Worm (Caenorhabditis elegans) whole organism, young adult: Measurements from ENCODE around the gene R02F11.12.

Experiments used
- B0035.1 ChIP-seq: sonication (generic microtip); optimal IDR thresholded peaks from 2 replicates; lab custom pipeline; 2016; ENCODE audit warnings: missing genetic modification characterization, mild to moderate bottlenecking, missing compliant biosample characterization, missing genotype, missing genetic modification reagents
- B0261.1 ChIP-seq: sonication (generic microtip); optimal IDR thresholded peaks from 2 replicates; lab custom pipeline; 2016; ENCODE audit warnings: mild to moderate bottlenecking, missing genetic modification characterization, moderate library complexity, missing compliant biosample characterization
- C06A6.2 ChIP-seq: fragments of 200-800 bp; sonication (Bioruptor generic); conservative IDR thresholded peaks from 2 replicates; pipeline ENCODE4 v1.3.6; 2022; ENCODE audit warnings: missing genetic modification characterization, missing compliant biosample characterization
- C17E4.6 ChIP-seq: fragments of 200-800 bp; sonication (Bioruptor generic); IDR thresholded peaks from 2 replicates; pipeline ENCODE4 v1.3.6; 2022; ENCODE audit warnings: missing genetic modification reagents, missing genetic modification characterization, missing compliant biosample characterization
- F52B5.7 ChIP-seq: sonication (generic microtip); optimal IDR thresholded peaks from 2 replicates; lab custom pipeline; 2016; ENCODE audit warnings: mild to moderate bottlenecking, missing genetic modification characterization, missing compliant biosample characterization
- F57A8.1 ChIP-seq: fragments of 200-800 bp; sonication (Bioruptor generic); optimal IDR thresholded peaks from 2 replicates; lab custom pipeline; 2018; ENCODE audit warnings: mild to moderate bottlenecking, missing genetic modification characterization, moderate library complexity, missing compliant biosample characterization
- F57C9.4 ChIP-seq: sonication (generic microtip); optimal IDR thresholded peaks from 2 replicates; lab custom pipeline; 2017; ENCODE audit warnings: mild to moderate bottlenecking, missing genetic modification characterization, missing compliant biosample characterization
- K11D2.4 ChIP-seq: fragments of 200-800 bp; sonication (Bioruptor generic); IDR thresholded peaks from 2 replicates; pipeline ENCODE4 v1.3.6; 2022; ENCODE audit warnings: missing genetic modification reagents, missing genetic modification characterization, missing compliant biosample characterization
- K12H6.12 ChIP-seq: fragments of 200-800 bp; sonication (Bioruptor generic); optimal IDR thresholded peaks from 2 replicates; lab custom pipeline; 2018; ENCODE audit warnings: mild to moderate bottlenecking, missing genetic modification characterization, missing compliant biosample characterization
- Y53F4B.3 ChIP-seq: fragments of 200-800 bp; sonication (Bioruptor generic); IDR thresholded peaks from 2 replicates; pipeline ENCODE4 v1.3.6; 2022; ENCODE audit warnings: missing genetic modification reagents, missing genetic modification characterization, missing compliant biosample characterization
- Y53G8AR.9 ChIP-seq: fragments of 200-800 bp; sonication (Bioruptor generic); conservative IDR thresholded peaks from 2 replicates; pipeline ENCODE4 v1.3.6; 2022; ENCODE audit warnings: missing genetic modification reagents, missing genetic modification characterization, missing compliant biosample characterization
- Y67H2A.10 ChIP-seq: fragments of 200-800 bp; sonication (Bioruptor generic); conservative IDR thresholded peaks from 2 replicates; pipeline ENCODE4 v1.3.6; 2022; ENCODE audit warnings: missing genetic modification reagents, missing genetic modification characterization, missing compliant biosample characterization
- ama-1 ChIP-seq, 3 experiments: fragments of 150-350 bp in 1 of 3; sonication (generic microtip) in 2 of 3; optimal IDR thresholded peaks; 2 replicates each; lab custom pipeline; 2014 to 2018; ENCODE audit warnings: missing biosample characterization in 2 of 3, missing genetic modification characterization in 2 of 3, missing genetic modification reagents in 2 of 3
- aptf-2 ChIP-seq: fragments of 200-800 bp; sonication (Bioruptor generic); conservative IDR thresholded peaks from 2 replicates; pipeline ENCODE4 v1.3.6; 2022; ENCODE audit warnings: missing genetic modification reagents, missing genetic modification characterization, missing compliant biosample characterization
- aptf-3 ChIP-seq: fragments of 200-800 bp; sonication (Bioruptor generic); IDR thresholded peaks from 2 replicates; pipeline ENCODE4 v1.3.6; 2022; ENCODE audit warnings: missing genetic modification characterization, missing compliant biosample characterization
- bed-2 ChIP-seq: fragments of 200-800 bp; sonication (Bioruptor generic); IDR thresholded peaks from 2 replicates; pipeline ENCODE4 v1.3.6; 2022; ENCODE audit warnings: missing genetic modification reagents, missing genetic modification characterization, missing compliant biosample characterization
- ceh-27 ChIP-seq: fragments of 200-800 bp; sonication (Bioruptor generic); optimal IDR thresholded peaks from 2 replicates; lab custom pipeline; 2018; ENCODE audit warnings: mild to moderate bottlenecking, missing genetic modification characterization, moderate library complexity, missing compliant biosample characterization
- ceh-40 ChIP-seq: fragments of 200-800 bp; sonication (Bioruptor generic); IDR thresholded peaks from 2 replicates; pipeline ENCODE4 v1.3.6; 2022; ENCODE audit warnings: missing genetic modification characterization, missing compliant biosample characterization
- ceh-79 ChIP-seq: sonication (generic microtip); optimal IDR thresholded peaks from 2 replicates; lab custom pipeline; 2017; ENCODE audit warnings: mild to moderate bottlenecking, missing genetic modification characterization, missing compliant biosample characterization
- chd-7 ChIP-seq: sonication (generic microtip); optimal IDR thresholded peaks from 2 replicates; lab custom pipeline; 2016; ENCODE audit warnings: mild to moderate bottlenecking, missing genetic modification characterization, moderate library complexity, missing compliant biosample characterization
- die-1 ChIP-seq: sonication (generic microtip); optimal IDR thresholded peaks from 2 replicates; lab custom pipeline; 2016; ENCODE audit warnings: missing genotype, mild to moderate bottlenecking, missing genetic modification characterization, missing compliant biosample characterization
- dpff-1 ChIP-seq: sonication (generic microtip); optimal IDR thresholded peaks from 2 replicates; lab custom pipeline; 2017; ENCODE audit warnings: mild to moderate bottlenecking, missing genetic modification characterization, missing compliant biosample characterization
- egl-18 ChIP-seq: fragments of 200-800 bp; sonication (Bioruptor generic); IDR thresholded peaks from 2 replicates; pipeline ENCODE4 v1.3.6; 2022; ENCODE audit warnings: missing genetic modification reagents, missing genetic modification characterization, missing compliant biosample characterization
- him-1 ChIP-seq: sonication (generic microtip); optimal IDR thresholded peaks from 2 replicates; lab custom pipeline; 2016; ENCODE audit warnings: missing genotype, missing genetic modification reagents, missing genetic modification characterization, missing compliant biosample characterization
- hlh-12 ChIP-seq: sonication (generic microtip); optimal IDR thresholded peaks from 2 replicates; lab custom pipeline; 2016; ENCODE audit warnings: missing genetic modification characterization, missing compliant biosample characterization
- hmg-1.2 ChIP-seq: fragments of 200-800 bp; sonication (Bioruptor generic); IDR thresholded peaks from 2 replicates; pipeline ENCODE4 v1.3.6; 2022; ENCODE audit warnings: missing genetic modification reagents, missing genetic modification characterization, missing compliant biosample characterization
- hmg-20 ChIP-seq: fragments of 200-800 bp; sonication (Bioruptor generic); IDR thresholded peaks from 2 replicates; pipeline ENCODE4 v1.3.6; 2022; ENCODE audit warnings: missing genetic modification reagents, missing genetic modification characterization, missing compliant biosample characterization
- hrde-1 ChIP-seq: sonication (generic microtip); optimal IDR thresholded peaks from 2 replicates; lab custom pipeline; 2016; ENCODE audit warnings: missing genetic modification characterization, mild to moderate bottlenecking, missing compliant biosample characterization, moderate library complexity, missing genotype, missing genetic modification reagents, borderline replicate concordance
- lag-1 ChIP-seq: fragments of 200-800 bp; sonication (Bioruptor generic); IDR thresholded peaks from 2 replicates; pipeline ENCODE4 v1.3.6; 2022; ENCODE audit warnings: missing genetic modification reagents, missing genetic modification characterization, missing compliant biosample characterization
- lin-35 ChIP-seq, 3 experiments: fragments of 150-350 bp in 2 of 3; sonication (generic microtip) in 1 of 3; optimal IDR thresholded peaks; 2 replicates each; lab custom pipeline; 2014 to 2018; ENCODE audit warnings: missing biosample characterization in 3 of 3, missing genetic modification characterization in 3 of 3, missing genetic modification reagents in 3 of 3
- lir-1 ChIP-seq: fragments of 200-800 bp; sonication (Bioruptor generic); conservative IDR thresholded peaks from 2 replicates; pipeline ENCODE4 v1.3.6; 2022; ENCODE audit warnings: missing genetic modification reagents, missing genetic modification characterization, missing compliant biosample characterization
- lsy-27 ChIP-seq: sonication (generic microtip); optimal IDR thresholded peaks from 2 replicates; lab custom pipeline; 2017; ENCODE audit warnings: missing genetic modification characterization, mild to moderate bottlenecking, missing compliant biosample characterization, antibody characterized with exemption, missing genotype, borderline replicate concordance; ENCODE audit not compliant: insufficient read depth
- madf-3 ChIP-seq: fragments of 200-800 bp; sonication (Bioruptor generic); IDR thresholded peaks from 2 replicates; pipeline ENCODE4 v1.3.6; 2022; ENCODE audit warnings: missing genetic modification reagents, missing genetic modification characterization, missing compliant biosample characterization
- madf-6 ChIP-seq: fragments of 200-800 bp; sonication (Bioruptor generic); IDR thresholded peaks from 2 replicates; pipeline ENCODE4 v1.3.6; 2022; ENCODE audit warnings: missing genetic modification reagents, missing genetic modification characterization, missing compliant biosample characterization
- mcd-1 ChIP-seq: fragments of 200-800 bp; sonication (Bioruptor generic); IDR thresholded peaks from 2 replicates; pipeline ENCODE4 v1.3.6; 2022; ENCODE audit warnings: missing genetic modification reagents, missing genetic modification characterization, missing compliant biosample characterization
- mel-28 ChIP-seq: sonication (generic microtip); optimal IDR thresholded peaks from 2 replicates; lab custom pipeline; 2016; ENCODE audit warnings: borderline replicate concordance, mild to moderate bottlenecking, missing genetic modification characterization, missing compliant biosample characterization
- nfya-2 ChIP-seq: fragments of 200-800 bp; sonication (Bioruptor generic); IDR thresholded peaks from 2 replicates; pipeline ENCODE4 v1.3.6; 2022; ENCODE audit warnings: missing genetic modification reagents, missing genetic modification characterization, missing compliant biosample characterization
- nhr-27 ChIP-seq: fragments of 200-800 bp; sonication (Bioruptor generic); optimal IDR thresholded peaks from 2 replicates; lab custom pipeline; 2018; ENCODE audit warnings: mild to moderate bottlenecking, missing genetic modification characterization, moderate library complexity, missing compliant biosample characterization
- rcor-1 ChIP-seq: fragments of 200-800 bp; sonication (Bioruptor generic); IDR thresholded peaks from 2 replicates; pipeline ENCODE4 v1.3.6; 2022; ENCODE audit warnings: missing genetic modification reagents, missing genetic modification characterization, missing compliant biosample characterization
- somi-1 ChIP-seq: fragments of 200-800 bp; sonication (Bioruptor generic); optimal IDR thresholded peaks from 2 replicates; lab custom pipeline; 2018; ENCODE audit warnings: mild to moderate bottlenecking, missing genetic modification characterization, missing compliant biosample characterization
- sptf-2 ChIP-seq: fragments of 200-800 bp; sonication (Bioruptor generic); optimal IDR thresholded peaks from 2 replicates; lab custom pipeline; 2018; ENCODE audit warnings: mild to moderate bottlenecking, missing genetic modification characterization, missing compliant biosample characterization
- unc-62 ChIP-seq: fragments of 150-350 bp; optimal IDR thresholded peaks from 2 replicates; lab custom pipeline; 2014; ENCODE audit warnings: missing biosample characterization, missing genetic modification reagents, missing genetic modification characterization
- xnd-1 ChIP-seq: sonication (generic microtip); optimal IDR thresholded peaks from 2 replicates; lab custom pipeline; 2016; ENCODE audit warnings: missing genotype, missing genetic modification reagents, missing genetic modification characterization, missing compliant biosample characterization
- zfh-2 ChIP-seq: fragments of 200-800 bp; sonication (Bioruptor generic); conservative IDR thresholded peaks from 2 replicates; pipeline ENCODE4 v1.3.6; 2022; ENCODE audit warnings: missing genetic modification reagents, missing genetic modification characterization, missing compliant biosample characterization
- ztf-22 ChIP-seq: fragments of 200-800 bp; sonication (Bioruptor generic); optimal IDR thresholded peaks from 2 replicates; lab custom pipeline; 2018; ENCODE audit warnings: mild to moderate bottlenecking, missing genetic modification characterization, moderate library complexity, missing compliant biosample characterization
- ztf-25 ChIP-seq: fragments of 200-800 bp; sonication (Bioruptor generic); IDR thresholded peaks from 2 replicates; pipeline ENCODE4 v1.3.6; 2022; ENCODE audit warnings: missing genetic modification reagents, missing genetic modification characterization, missing compliant biosample characterization
- ztf-28 ChIP-seq: fragments of 200-800 bp; sonication (Bioruptor generic); IDR thresholded peaks from 2 replicates; pipeline ENCODE4 v1.3.6; 2022; ENCODE audit warnings: missing genetic modification reagents, missing genetic modification characterization, missing compliant biosample characterization

Gene R02F11.12

DNA sequence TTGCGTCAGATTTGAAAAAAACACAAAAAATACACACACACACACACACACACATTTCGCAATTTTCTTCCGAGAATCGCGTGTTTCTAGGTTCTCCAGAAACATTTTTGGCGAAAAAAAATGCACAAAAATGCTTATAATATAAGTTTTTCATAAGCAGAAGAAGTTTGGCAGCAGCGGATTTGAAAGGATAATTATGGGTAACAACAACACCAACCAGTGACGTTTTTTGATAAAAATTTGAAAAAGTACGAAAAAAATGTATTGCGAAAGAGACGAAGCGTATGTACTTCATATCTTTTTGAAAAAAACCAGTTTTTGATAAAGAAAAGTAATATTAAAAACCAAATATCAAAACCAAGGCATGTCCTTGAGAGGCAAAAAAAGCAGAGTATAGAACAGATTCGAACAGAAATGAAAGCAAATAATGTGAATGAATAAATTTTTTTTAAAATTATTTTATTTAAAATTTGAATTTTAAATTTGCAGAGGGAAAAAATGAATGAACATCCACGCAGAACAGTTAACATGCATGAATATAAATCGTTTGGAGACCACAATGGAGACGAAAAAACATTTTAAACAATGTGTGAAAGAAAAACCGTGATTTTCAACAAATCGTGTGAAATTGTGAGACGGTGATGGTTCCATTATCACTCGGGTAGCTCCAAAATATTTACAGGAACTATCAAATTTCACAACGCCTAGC is 33.4 kb downstream of the R02F11.12 start (continued):
- TF ChIP-seq nhr-27 (no peak), aptf-2 (GFP tag; lab: Robert Waterston, UW) (no peak), zfh-2 (GFP tag; lab: Robert Waterston, UW) (no peak), dpff-1 (tag; lab: Kevin White, UChicago) (peak; percentile 85), F57A8.1 (GFP tag; lab: Kevin White, UChicago) (no peak), chd-7 (tag; lab: Kevin White, UChicago) (peak; percentile 69), ama-1 (optimal IDR thresholded peaks at IDR 0.05; lab: Kevin White, UChicago) (peak; percentile 80), ama-1 (GFP tag; optimal IDR thresholded peaks at IDR 0.05; lab: Kevin White, UChicago) (peak; percentile 18 to 62), Y67H2A.10 (no peak), nfya-2 (no peak), madf-3 (GFP tag; lab: Robert Waterston, UW) (0 out of 2 replicates have a peak, but pooled peaks have one; percentile 1), lsy-27 (tag; lab: Kevin White, UChicago) (no peak), bed-2 (GFP tag; lab: Robert Waterston, UW) (no peak), C17E4.6 (GFP tag; lab: Robert Waterston, UW) (no peak), K11D2.4 (GFP tag; lab: Robert Waterston, UW) (0 out of 2 replicates have a peak, but pooled peaks have one; percentile 31), madf-6 (peak; percentile 44), hmg-20 (no peak), ceh-79 (tag; lab: Kevin White, UChicago) (peak; percentile 85), ztf-25 (GFP tag; lab: Robert Waterston, UW) (no peak), hlh-12 (tag; lab: Kevin White, UChicago) (no peak), Y53F4B.3 (GFP tag; lab: Robert Waterston, UW) (no peak), rcor-1 (no peak), xnd-1 (tag; lab: Kevin White, UChicago) (peak; percentile 34), aptf-3 (peak; percentile 46; the same call in 1 of the 2 replicates), egl-18 (GFP tag; lab: Robert Waterston, UW) (no peak), hmg-1.2 (GFP tag; lab: Robert Waterston, UW) (no peak; the same call in 1 of the 2 replicates), B0261.1 (peak; percentile 32), sptf-2 (no peak), K12H6.12 (tag; lab: Kevin White, UChicago) (peak; percentile 46), mcd-1 (peak; percentile 11; the same call in 1 of the 2 replicates), F52B5.7 (tag; lab: Kevin White, UChicago) (peak; percentile 74), F57C9.4 (tag; lab: Kevin White, UChicago) (peak; percentile 83), mel-28 (tag; lab: Kevin White, UChicago) (no peak), ztf-28 (GFP tag; lab: Robert Waterston, UW) (no peak), lag-1 (GFP tag; lab: Robert Waterston, UW) (no peak), hrde-1 (tag; lab: Kevin White, UChicago) (peak; percentile 62), unc-62 (no peak), die-1 (tag; lab: Kevin White, UChicago) (peak; percentile 43), lin-35 (GFP tag; optimal IDR thresholded peaks at IDR 0.05; lab: Kevin White, UChicago) (peak in 1 of 3 experiments; percentile 3), ztf-22 (GFP tag; lab: Kevin White, UChicago) (no peak), ceh-40 (GFP tag; lab: Robert Waterston, UW) (0 out of 2 replicates have a peak, but pooled peaks have one; percentile 36), B0035.1 (no peak), C06A6.2 (GFP tag; lab: Robert Waterston, UW) (peak; percentile 46), somi-1 (GFP tag; lab: Kevin White, UChicago) (peak; percentile 57), him-1 (no peak), lir-1 (GFP tag; lab: Robert Waterston, UW) (no peak), ceh-27 (GFP tag; lab: Kevin White, UChicago) (no peak), Y53G8AR.9 (GFP tag; lab: Robert Waterston, UW) (0 out of 2 replicates have a peak, but pooled peaks have one; percentile 31)
